Fruit fly (Drosophila melanogaster) Kc167 (cell line): ENCODE results near the gene CG9795.

Experiments
- Myc ChIP-seq: fragments of >200 bp; optimal IDR thresholded peaks from 2 replicates; lab custom pipeline; 2017; ENCODE audit warnings: missing external identifiers
- Sin3A ChIP-seq: fragments of >200 bp; optimal IDR thresholded peaks from 2 replicates; lab custom pipeline; 2018; ENCODE audit warnings: missing external identifiers

- TF ChIP-seq Myc (no peak), Sin3A (lab: Kevin White, UChicago) (no peak)
Observed at dm6 chr3R:4308708-4309107, 10.8 kb upstream of the CG9795 start.
